Fruit fly (Drosophila melanogaster): ENCODE data around the gene Cyp316a1.

- TF ChIP-seq bab1 (GFP tag; optimal IDR thresholded peaks at IDR 0.05) (no peak), Crg-1 (GFP tag; optimal IDR thresholded peaks at IDR 0.05) (no peak), Hr96 (GFP tag; optimal IDR thresholded peaks at IDR 0.05) (no peak), CG1620 (GFP tag; optimal IDR thresholded peaks at IDR 0.05) (no peak), CG7101 (tag; optimal IDR thresholded peaks at IDR 0.05) (no peak), CG11617 (GFP tag; optimal IDR thresholded peaks at IDR 0.05) (no peak), kay (GFP tag; ENCODE audit: borderline replicate concordance) (no peak), cnc (optimal IDR thresholded peaks at IDR 0.05) (no peak)
Observed at dm6 chr3L:7530461-7531338, 39.0 kb downstream of the Cyp316a1 start.

Data from whole organism, adult.